Worm (Caenorhabditis elegans) whole organism, young adult: ENCODE measurements around the gene ctr-9.

Experiments used
- aptf-3 ChIP-seq: fragments of 200-800 bp; sonication (Bioruptor generic); IDR thresholded peaks from 2 replicates; pipeline ENCODE4 v1.3.6; 2022; ENCODE audit warnings: missing genetic modification characterization, missing compliant biosample characterization
- bed-2 ChIP-seq: fragments of 200-800 bp; sonication (Bioruptor generic); IDR thresholded peaks from 2 replicates; pipeline ENCODE4 v1.3.6; 2022; ENCODE audit warnings: missing genetic modification reagents, missing genetic modification characterization, missing compliant biosample characterization
- lin-40 ChIP-seq: sonication (generic microtip); optimal IDR thresholded peaks from 2 replicates; lab custom pipeline; 2016; ENCODE audit warnings: missing genetic modification characterization, mild to moderate bottlenecking, missing compliant biosample characterization, missing genotype, missing genetic modification reagents
- snpc-4 ChIP-seq, 5 experiments: fragments of 150-350 bp in 1 of 5; sonication (generic microtip) in 4 of 5; optimal IDR thresholded peaks; 2 replicates each; lab custom pipeline; 2014 to 2018; ENCODE audit warnings: missing genetic modification characterization in 5 of 5, missing biosample characterization in 3 of 5, antibody characterized with exemption in 2 of 5, mild to moderate bottlenecking in 2 of 5, missing compliant biosample characterization in 2 of 5, missing genotype in 2 of 5, moderate library complexity in 2 of 5, missing genetic modification reagents in 1 of 5

- TF ChIP-seq lin-40 (tag; lab: Kevin White, UChicago) = no peak
- TF ChIP-seq bed-2 (GFP tag; lab: Robert Waterston, UW) = no peak
- no peak for TF ChIP-seq aptf-3 (GFP tag; lab: Robert Waterston, UW)
- TF ChIP-seq snpc-4 (GFP tag; optimal IDR thresholded peaks at IDR 0.05; lab: Kevin White, UChicago) = no peak
- TF ChIP-seq snpc-4 (tag; optimal IDR thresholded peaks at IDR 0.05; lab: Kevin White, UChicago) = peak in 1 of 4 experiments; percentile 23
These were observed 13.2 kb downstream of the ctr-9 start for ce11 chrIII:9504347-9504746.
